Worm (Caenorhabditis elegans): ENCODE measurements around the gene csa-1.

- TF ChIP-seq K02D7.2 (tag; optimal IDR thresholded peaks at IDR 0.05) (no peak), sox-4 (tag; optimal IDR thresholded peaks at IDR 0.05) (no peak), ama-1 (optimal IDR thresholded peaks at IDR 0.05) (no peak), tbx-2 (tag; optimal IDR thresholded peaks at IDR 0.05) (no peak), unc-55 (GFP tag; optimal IDR thresholded peaks at IDR 0.05) (no peak), ahr-1 (tag; optimal IDR thresholded peaks at IDR 0.05) (no peak), sdc-2 (tag; optimal IDR thresholded peaks at IDR 0.05) (no peak), dve-1 (tag; optimal IDR thresholded peaks at IDR 0.05) (no peak), T23F11.4 (GFP tag; optimal IDR thresholded peaks at IDR 0.05) (no peak)
These were observed 7.8 kb downstream of the csa-1 start for ce11 chrII:9311702-9312101.

Data from whole organism, late embryonic.